Fruit fly (Drosophila melanogaster) whole organism, larva: Measurements from ENCODE around the gene CG12069.

ENCODE experiments used
- noc ChIP-seq: fragments of 200-800 bp; sonication (Bioruptor generic); optimal IDR thresholded peaks from 3 replicates; lab custom pipeline; 2019; ENCODE audit warnings: missing biosample characterization, mild to moderate bottlenecking, missing genetic modification characterization, moderate library complexity

The CG12069 gene

DNA sequence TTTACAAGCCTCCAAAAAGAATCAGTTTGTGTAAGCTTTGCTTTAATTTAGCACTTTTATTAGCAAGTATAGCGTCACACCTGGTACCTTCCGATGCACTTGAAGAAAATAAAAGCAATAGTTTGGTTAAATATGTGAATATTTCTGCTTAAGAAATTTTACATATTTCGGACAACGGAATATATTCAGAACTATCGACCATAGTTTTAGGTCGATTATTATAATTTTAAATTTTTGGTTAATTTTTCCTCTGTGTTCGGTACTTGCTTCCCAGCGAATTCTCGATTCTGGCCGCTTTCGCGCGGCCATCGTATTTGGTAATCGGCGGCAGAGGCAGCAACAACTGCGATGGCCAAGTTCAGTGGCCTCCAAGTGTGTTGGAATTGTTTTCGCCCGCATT lies 5.6 kb downstream of the CG12069 start:
- no peak for TF ChIP-seq noc (tag; lab: Kevin White, UChicago)

DNA sequence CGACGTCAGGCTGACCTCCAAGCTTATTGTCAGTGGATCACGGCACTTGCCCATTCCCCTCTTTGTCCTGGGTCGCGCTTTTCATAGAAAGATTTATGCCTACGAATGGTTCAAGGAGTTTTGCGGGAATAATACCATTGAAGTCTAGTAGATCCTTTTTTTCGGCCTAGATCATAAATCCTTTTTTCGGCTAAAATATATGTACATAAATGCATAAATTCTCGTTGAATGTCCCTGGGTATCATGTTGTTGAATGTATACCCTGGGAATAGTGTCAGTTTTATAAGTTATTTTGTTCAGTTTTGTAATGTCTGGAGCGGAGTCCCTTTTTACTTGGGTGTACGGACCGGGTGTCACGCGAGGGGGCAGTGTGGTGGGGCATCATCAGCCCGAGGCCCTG lies 45.6 kb downstream of the CG12069 start, which contains the start of gene CG34433:
Gene CG34433, plus strand, starts transcription at position 301 of the 400 bp plus-strand sequence.
- TF ChIP-seq noc (tag; lab: Kevin White, UChicago) = no peak

DNA sequence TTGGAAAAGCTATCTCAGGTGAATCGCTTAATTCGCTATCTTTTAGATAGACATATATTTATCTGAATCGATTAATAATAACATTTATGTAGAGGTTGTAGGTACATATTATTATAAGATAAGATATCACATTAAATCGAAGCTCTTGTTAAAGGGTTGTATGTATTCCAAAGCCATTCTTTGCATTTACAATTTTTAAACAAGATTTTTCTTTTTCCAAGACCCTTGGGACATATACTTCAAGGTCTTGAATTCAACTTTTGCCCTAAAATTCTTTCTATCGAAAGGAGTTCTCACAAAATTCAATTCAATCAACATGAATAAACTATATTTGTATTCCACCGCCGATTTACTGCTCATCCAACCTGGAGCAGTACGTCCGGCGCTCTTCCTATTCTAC lies 46.4 kb downstream of the CG12069 start, which contains the start of gene CG34432:
Gene CG34432, plus strand, starts transcription at position 301 of the 400 bp plus-strand sequence.
- TF ChIP-seq noc (tag; lab: Kevin White, UChicago) = no peak

DNA sequence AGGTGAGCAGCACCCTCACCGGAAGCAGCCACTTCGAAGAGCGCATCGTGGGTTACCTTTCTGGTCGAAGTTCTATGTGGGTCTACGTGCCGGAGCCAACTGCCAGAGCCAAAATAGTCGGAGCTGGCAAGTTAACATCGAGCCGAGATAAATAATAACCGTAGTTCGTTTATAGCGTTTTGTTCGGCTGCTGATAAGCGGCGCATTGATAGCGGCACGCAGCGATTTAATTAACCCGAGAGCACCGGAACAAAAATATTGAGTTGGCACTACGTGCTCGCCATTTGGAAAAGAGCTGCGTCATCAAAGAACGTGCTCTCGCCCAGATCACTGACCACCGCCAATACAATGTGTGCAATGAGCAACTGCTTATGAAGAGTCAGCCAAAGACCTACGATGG lies 46.8 kb downstream of the CG12069 start, which contains the start of gene PH4alphaPV:
Gene PH4alphaPV, minus strand, starts transcription at position 101 of the 400 bp plus-strand sequence.
- no peak for TF ChIP-seq noc (tag; lab: Kevin White, UChicago)

DNA sequence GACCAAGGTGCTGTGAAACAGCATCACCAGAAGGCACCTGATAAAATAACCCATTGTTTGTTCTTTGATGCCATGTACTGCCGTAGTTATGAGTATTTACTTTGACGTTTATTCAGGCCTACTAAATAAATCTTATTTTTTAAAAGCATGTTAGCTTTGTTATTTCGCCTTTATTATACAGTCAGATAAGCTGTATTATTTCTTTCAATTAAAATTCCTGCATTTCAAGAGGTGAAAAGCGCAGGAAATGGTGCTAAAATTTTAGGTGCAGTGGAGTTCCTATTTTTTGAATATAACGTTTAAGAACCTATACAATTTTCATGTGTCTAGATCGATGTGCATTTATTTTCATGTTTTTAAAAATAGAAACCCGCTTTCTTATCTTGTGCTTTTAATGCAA lies 49.5 kb downstream of the CG12069 start, which contains the start of gene CG31013:
Gene CG31013, minus strand, starts transcription at position 101 of the 400 bp plus-strand sequence.
- no peak for TF ChIP-seq noc (tag; lab: Kevin White, UChicago)
